Fruit fly (Drosophila melanogaster): ENCODE results near the gene TyrRII.

The TyrRII gene

DNA sequence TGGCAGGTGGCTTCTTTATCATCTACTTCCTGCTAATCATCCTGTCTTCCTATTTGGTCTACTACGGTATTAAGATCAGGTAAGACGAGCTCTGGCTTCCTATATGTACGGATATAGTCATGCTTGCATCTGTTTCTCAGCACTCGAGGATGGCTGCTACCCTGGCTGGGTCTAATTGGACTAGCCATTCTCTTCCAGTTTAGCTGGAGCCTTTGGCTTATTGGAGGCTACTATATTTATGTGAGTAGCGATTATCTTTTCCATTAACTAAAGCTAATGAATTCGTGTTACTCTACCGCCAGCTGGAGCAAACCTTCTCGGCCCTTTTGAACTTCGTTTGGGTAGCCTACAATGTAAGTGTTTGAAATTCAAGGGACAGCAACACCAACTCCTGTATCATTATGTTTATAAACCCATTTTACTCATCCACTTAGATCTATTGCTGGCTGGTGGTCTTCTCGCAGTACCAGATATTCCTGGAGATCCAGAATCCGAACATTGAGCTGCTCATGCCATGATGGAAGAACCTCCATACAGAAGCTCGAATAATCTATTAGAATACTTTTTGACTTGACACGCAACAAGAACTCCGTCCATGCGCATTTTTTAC is 59.3 kb downstream of the TyrRII start:
- TF ChIP-seq Sin3A (optimal IDR thresholded peaks at IDR 0.05) (no peak), psq (optimal IDR thresholded peaks at IDR 0.05) (no peak), insv (optimal IDR thresholded peaks at IDR 0.05) (no peak), Myc (optimal IDR thresholded peaks at IDR 0.05) (no peak), h (optimal IDR thresholded peaks at IDR 0.05) (no peak)

Measured in Kc167 (cell line).